Fruit fly (Drosophila melanogaster): ENCODE data around the gene CG15731.

dm6 chrX:12408377-12408911 lies 49.1 kb downstream of the CG15731 start, which contains the start of the genes CG32651 and CG2574:
- TF ChIP-seq CG7045 (GFP tag; optimal IDR thresholded peaks at IDR 0.05) = no peak
- TF ChIP-seq kay (GFP tag; ENCODE audit: borderline replicate concordance) = no peak
- no peak for TF ChIP-seq Crg-1 (GFP tag; optimal IDR thresholded peaks at IDR 0.05)
- no peak for TF ChIP-seq Mnt (GFP tag; optimal IDR thresholded peaks at IDR 0.05)
- no peak for TF ChIP-seq CG33017 (tag; optimal IDR thresholded peaks at IDR 0.05)
- TF ChIP-seq CG11617 (GFP tag; optimal IDR thresholded peaks at IDR 0.05) = no peak
- TF ChIP-seq cic (GFP tag; optimal IDR thresholded peaks at IDR 0.05) = no peak
- TF ChIP-seq cnc (optimal IDR thresholded peaks at IDR 0.05) = no peak

All from whole organism, adult.